6 worm cellular contexts compared by ENCODE assay signal in genomic region chrV:12517757-12518156, ce11.
TF ChIP-seq lines count a peak whose summit lies in the region.

No protein-coding gene starts in this region.

TF ChIP-seq in whole organism, L1 larva, 84 proteins besides CTCF, POLR2A, EP300 and RAD21 (continues in another document):
- TF ChIP-seq nhr-71 (tag; optimal IDR thresholded peaks at IDR 0.05; lab: Kevin White, UChicago), result peak; percentile 69
- TF ChIP-seq lin-14 (GFP tag; optimal IDR thresholded peaks at IDR 0.05; lab: Kevin White, UChicago), result peak; percentile 82
- TF ChIP-seq efl-1 (optimal IDR thresholded peaks at IDR 0.05; lab: Kevin White, UChicago), result peak in 1 of 2 experiments; percentile 1
- TF ChIP-seq efl-1 (GFP tag; optimal IDR thresholded peaks at IDR 0.05 in 1 of 2; lab: Kevin White, UChicago), result no peak
- TF ChIP-seq swsn-7 (tag; optimal IDR thresholded peaks at IDR 0.05; lab: Kevin White, UChicago), result no peak
- TF ChIP-seq nhr-19 (GFP tag; conservative IDR thresholded peaks at IDR 0.05; lab: Robert Waterston, UW), result peak; percentile 43
- TF ChIP-seq ceh-88 (GFP tag; IDR thresholded peaks at IDR 0.05; lab: Robert Waterston, UW), result no peak
- TF ChIP-seq C34B4.2 (tag; optimal IDR thresholded peaks at IDR 0.05; lab: Kevin White, UChicago), result no peak
- no peak for TF ChIP-seq blmp-1 (tag; optimal IDR thresholded peaks at IDR 0.05; lab: Kevin White, UChicago)
- no peak for TF ChIP-seq nhr-28 (tag; optimal IDR thresholded peaks at IDR 0.05; lab: Kevin White, UChicago)
- TF ChIP-seq egl-13 (tag; optimal IDR thresholded peaks at IDR 0.05; lab: Kevin White, UChicago), result no peak
- no peak for TF ChIP-seq efl-3 (GFP tag; optimal IDR thresholded peaks at IDR 0.05; lab: Kevin White, UChicago)
- no peak for TF ChIP-seq nhr-12 (tag; optimal IDR thresholded peaks at IDR 0.05; lab: Kevin White, UChicago)
- TF ChIP-seq nhr-11 (tag; optimal IDR thresholded peaks at IDR 0.05; lab: Kevin White, UChicago), result peak; percentile 8
- TF ChIP-seq ceh-8 (GFP tag; optimal IDR thresholded peaks at IDR 0.05; lab: Kevin White, UChicago), result no peak
- peak; percentile 19 for TF ChIP-seq nhr-20 (tag; optimal IDR thresholded peaks at IDR 0.05; lab: Kevin White, UChicago)

TF ChIP-seq in whole organism, L2 larva, 48 proteins besides CTCF, POLR2A, EP300 and RAD21:
- TF ChIP-seq mdl-1 (tag; optimal IDR thresholded peaks at IDR 0.05; lab: Kevin White, UChicago) (no peak), lin-13 (GFP tag; optimal IDR thresholded peaks at IDR 0.05; lab: Kevin White, UChicago) (no peak), fos-1 (tag; optimal IDR thresholded peaks at IDR 0.05; lab: Kevin White, UChicago) (no peak), snpc-4 (tag; optimal IDR thresholded peaks at IDR 0.05; lab: Kevin White, UChicago) (no peak), lin-11 (tag; optimal IDR thresholded peaks at IDR 0.05; lab: Kevin White, UChicago) (no peak), lsy-2 (tag; optimal IDR thresholded peaks at IDR 0.05; lab: Kevin White, UChicago) (peak in 1 of 2 experiments; percentile 46), nhr-129 (tag; optimal IDR thresholded peaks at IDR 0.05; lab: Kevin White, UChicago) (peak; percentile 56), F13H6.1 (tag; optimal IDR thresholded peaks at IDR 0.05; lab: Kevin White, UChicago) (peak; percentile 60), C34F6.9 (tag; optimal IDR thresholded peaks at IDR 0.05; lab: Kevin White, UChicago) (peak; percentile 44), sem-4 (tag; optimal IDR thresholded peaks at IDR 0.05; lab: Kevin White, UChicago) (no peak), ztf-1 (GFP tag; conservative IDR thresholded peaks at IDR 0.05; lab: Robert Waterston, UW) (no peak), sma-9 (GFP tag; optimal IDR thresholded peaks at IDR 0.05; lab: Kevin White, UChicago) (peak; percentile 31), sma-9 (tag; optimal IDR thresholded peaks at IDR 0.05; lab: Kevin White, UChicago) (no peak)

TF ChIP-seq in whole organism, L3 larva, 47 proteins besides CTCF, POLR2A, EP300 and RAD21:
- peak; percentile 20 for TF ChIP-seq nfya-1 (tag; optimal IDR thresholded peaks at IDR 0.05; lab: Kevin White, UChicago; ENCODE audit: insufficient read depth)
- TF ChIP-seq tbx-2 (tag; optimal IDR thresholded peaks at IDR 0.05; lab: Kevin White, UChicago), result no peak
- TF ChIP-seq hmg-11 (tag; optimal IDR thresholded peaks at IDR 0.05; lab: Kevin White, UChicago), result no peak
- no peak for TF ChIP-seq nhr-76 (tag; optimal IDR thresholded peaks at IDR 0.05; lab: Kevin White, UChicago)
- no peak for TF ChIP-seq elt-3 (tag; optimal IDR thresholded peaks at IDR 0.05; lab: Kevin White, UChicago)
- no peak for TF ChIP-seq skn-1 (tag; optimal IDR thresholded peaks at IDR 0.05; lab: Kevin White, UChicago)
- no peak for TF ChIP-seq pha-4 (tag; optimal IDR thresholded peaks at IDR 0.05; lab: Kevin White, UChicago)

TF ChIP-seq in whole organism, L4 larva, 104 proteins besides CTCF, POLR2A, EP300 and RAD21:
- TF ChIP-seq fos-1 (tag; optimal IDR thresholded peaks at IDR 0.05; lab: Kevin White, UChicago) (no peak), tra-1 (GFP tag; IDR thresholded peaks at IDR 0.05; lab: Robert Waterston, UW) (no peak), php-3 (GFP tag; IDR thresholded peaks at IDR 0.05; lab: Robert Waterston, UW) (no peak), dmd-6 (GFP tag; IDR thresholded peaks at IDR 0.05; lab: Robert Waterston, UW) (no peak), lim-7 (GFP tag; IDR thresholded peaks at IDR 0.05; lab: Robert Waterston, UW) (no peak), cey-2 (tag; optimal IDR thresholded peaks at IDR 0.05; lab: Kevin White, UChicago; ENCODE audit: borderline replicate concordance, insufficient read depth) (no peak), unc-62 (GFP tag; optimal IDR thresholded peaks at IDR 0.05 in 1 of 2; lab: Kevin White, UChicago) (peak in 1 of 2 experiments; percentile 78), unc-62 (tag; optimal IDR thresholded peaks at IDR 0.05; lab: Kevin White, UChicago) (no peak), daf-16 (GFP tag; optimal IDR thresholded peaks at IDR 0.05; lab: Kevin White, UChicago) (peak in 1 of 2 experiments; percentile 14), daf-16 (tag; optimal IDR thresholded peaks at IDR 0.05; lab: Kevin White, UChicago) (no peak), daf-19 (GFP tag; conservative IDR thresholded peaks at IDR 0.05; lab: Robert Waterston, UW) (no peak), hlh-11 (tag; optimal IDR thresholded peaks at IDR 0.05; lab: Kevin White, UChicago) (peak; percentile 7), T26A8.4 (GFP tag; IDR thresholded peaks at IDR 0.05; lab: Robert Waterston, UW) (no peak), ceh-28 (tag; optimal IDR thresholded peaks at IDR 0.05; lab: Kevin White, UChicago) (no peak), nhr-11 (tag; optimal IDR thresholded peaks at IDR 0.05; lab: Kevin White, UChicago) (peak; percentile 38), Y105C5A.15 (GFP tag; IDR thresholded peaks at IDR 0.05; lab: Robert Waterston, UW) (no peak)

TF ChIP-seq in whole organism, late embryonic, 69 proteins besides CTCF, POLR2A, EP300 and RAD21:
- TF ChIP-seq syd-9 (tag; optimal IDR thresholded peaks at IDR 0.05; lab: Kevin White, UChicago) (no peak), unc-55 (GFP tag; optimal IDR thresholded peaks at IDR 0.05; lab: Kevin White, UChicago) (peak; percentile 57), ceh-18 (tag; optimal IDR thresholded peaks at IDR 0.05; lab: Kevin White, UChicago) (peak; percentile 54), lin-11 (tag; optimal IDR thresholded peaks at IDR 0.05; lab: Kevin White, UChicago) (no peak), nhr-232 (tag; optimal IDR thresholded peaks at IDR 0.05; lab: Kevin White, UChicago) (no peak)

TF ChIP-seq in whole organism, mixed stage, embryonic, 35 proteins besides CTCF, POLR2A, EP300 and RAD21:
- TF ChIP-seq ztf-11 (tag; optimal IDR thresholded peaks at IDR 0.05; lab: Kevin White, UChicago) (no peak), hlh-1 (tag; optimal IDR thresholded peaks at IDR 0.05; lab: Kevin White, UChicago) (peak; percentile 47), blmp-1 (tag; optimal IDR thresholded peaks at IDR 0.05; lab: Kevin White, UChicago) (no peak), unc-120 (tag; optimal IDR thresholded peaks at IDR 0.05; lab: Kevin White, UChicago; ENCODE audit: poor library complexity, severe bottlenecking) (peak; percentile 70), ceh-83 (GFP tag; optimal IDR thresholded peaks at IDR 0.05; lab: Kevin White, UChicago) (no peak), nhr-76 (tag; optimal IDR thresholded peaks at IDR 0.05; lab: Kevin White, UChicago) (no peak), unc-62 (GFP tag; optimal IDR thresholded peaks at IDR 0.05; lab: Kevin White, UChicago) (peak; percentile 74), sptf-1 (tag; optimal IDR thresholded peaks at IDR 0.05; lab: Kevin White, UChicago) (no peak), flh-1 (GFP tag; optimal IDR thresholded peaks at IDR 0.05; lab: Kevin White, UChicago) (no peak)

Comparison
In these comparisons a context has a peak if more than half of its experiments do, and no peak if none do; other contexts are left out.
1. Of the 29 proteins assayed by ChIP-seq in both whole organism, L4 larva and whole organism, L1 larva: peak only in whole organism, L4 larva: none; only in whole organism, L1 larva: lin-39 and lsy-2; in both: nhr-11; in neither: 25; mixed calls (peak in some experiments, not most) for 1.